Fruit fly (Drosophila melanogaster) whole organism, embryonic: ENCODE data around the gene Gcn5.
A peak's percentile ranks its signal among the peaks of the same experiment; 100 is the strongest.

Experiments used
- BEAF-32 ChIP-seq: fragments of 200-800 bp; sonication (Bioruptor generic); optimal IDR thresholded peaks from 3 replicates; lab custom pipeline; 2017; ENCODE audit warnings: missing biosample characterization, missing genetic modification characterization, mild to moderate bottlenecking, moderate library complexity, missing genetic modification reagents
- Blimp-1 ChIP-seq: fragments of 200-800 bp; sonication (Bioruptor generic); optimal IDR thresholded peaks from 3 replicates; lab custom pipeline; 2018; ENCODE audit warnings: missing biosample characterization, missing genetic modification characterization, mild to moderate bottlenecking, moderate library complexity, missing genetic modification reagents
- CG15011 ChIP-seq: fragments of 200-800 bp; sonication (Bioruptor generic); optimal IDR thresholded peaks from 3 replicates; lab custom pipeline; 2018; ENCODE audit warnings: missing biosample characterization, mild to moderate bottlenecking, missing genetic modification characterization
- CG1602 ChIP-seq: fragments of 200-800 bp; sonication (Bioruptor generic); optimal IDR thresholded peaks from 3 replicates; lab custom pipeline; 2016; ENCODE audit warnings: missing biosample characterization, missing genetic modification characterization
- CG17385 ChIP-seq: fragments of 200-800 bp; sonication (Bioruptor generic); optimal IDR thresholded peaks from 3 replicates; lab custom pipeline; 2018; ENCODE audit warnings: missing biosample characterization, mild to moderate bottlenecking, missing genetic modification characterization
- CG17612 ChIP-seq: fragments of 200-800 bp; sonication (Bioruptor generic); IDR thresholded peaks from 2 replicates; pipeline ENCODE4 v1.3.6; 2022; ENCODE audit warnings: missing biosample characterization, missing genetic modification characterization
- CG17829 ChIP-seq: fragments of 200-800 bp; optimal IDR thresholded peaks from 2 replicates; lab custom pipeline; 2019; ENCODE audit warnings: missing biosample characterization, mild to moderate bottlenecking, missing genetic modification characterization, moderate library complexity
- CG30403 ChIP-seq: fragments of 200-800 bp; sonication (Bioruptor generic); optimal IDR thresholded peaks from 3 replicates; lab custom pipeline; 2016; ENCODE audit warnings: missing biosample characterization, missing genetic modification characterization
- CG31441 ChIP-seq: fragments of 200-800 bp; sonication (Bioruptor generic); IDR thresholded peaks from 2 replicates; pipeline ENCODE4 v1.3.6; 2022; ENCODE audit warnings: missing biosample characterization, missing genetic modification characterization
- CG34224 ChIP-seq: fragments of 200-800 bp; sonication (Bioruptor generic); IDR thresholded peaks from 3 replicates; pipeline ENCODE4 v1.3.6; 2022; ENCODE audit warnings: missing biosample characterization, missing genetic modification characterization; ENCODE audit not compliant: partially characterized antibody
- CG34376 ChIP-seq: fragments of 200-800 bp; sonication (Bioruptor generic); optimal IDR thresholded peaks from 2 replicates; lab custom pipeline; 2018; ENCODE audit warnings: missing biosample characterization, mild to moderate bottlenecking, missing genetic modification characterization
- CG34422 ChIP-seq: fragments of 200-800 bp; sonication (Bioruptor generic); IDR thresholded peaks from 3 replicates; pipeline ENCODE4 v1.3.6; 2022; ENCODE audit warnings: missing biosample characterization, missing genetic modification characterization
- CG3726 ChIP-seq: fragments of 200-800 bp; sonication (Bioruptor generic); IDR thresholded peaks from 3 replicates; pipeline ENCODE4, ENCODE4 v1.3.6; 2022; ENCODE audit warnings: missing biosample characterization, missing genetic modification characterization
- CG3838 ChIP-seq: fragments of 200-800 bp; sonication (Bioruptor generic); optimal IDR thresholded peaks from 3 replicates; lab custom pipeline; 2016; ENCODE audit warnings: missing biosample characterization, missing genetic modification characterization
- CG4404 ChIP-seq: fragments of 200-800 bp; sonication (Bioruptor generic); IDR thresholded peaks from 2 replicates; pipeline ENCODE4 v1.3.6; 2022; ENCODE audit warnings: missing biosample characterization, missing genetic modification characterization
- CG6683 ChIP-seq: fragments of 200-800 bp; sonication (Bioruptor generic); optimal IDR thresholded peaks from 2 replicates; lab custom pipeline; 2017; ENCODE audit warnings: missing biosample characterization, mild to moderate bottlenecking, missing genetic modification characterization, missing genetic modification reagents
- CG7786 ChIP-seq: fragments of 200-800 bp; sonication (Bioruptor generic); optimal IDR thresholded peaks from 2 replicates; lab custom pipeline; 2016; ENCODE audit warnings: missing biosample characterization, missing genetic modification characterization
- D ChIP-seq, 2 experiments: fragments of 200-800 bp in 1 of 2; fragments of >200 bp in 1 of 2; sonication (Bioruptor generic) in 1 of 2; optimal IDR thresholded peaks; 2 replicates in 1 of 2; 3 replicates in 1 of 2; lab custom pipeline; 2017; ENCODE audit warnings: mild to moderate bottlenecking in 1 of 2, missing biosample characterization in 1 of 2, missing genetic modification characterization in 1 of 2, missing genetic modification reagents in 1 of 2
- ERR ChIP-seq: fragments of 200-800 bp; sonication (Bioruptor generic); optimal IDR thresholded peaks from 2 replicates; lab custom pipeline; 2016; ENCODE audit warnings: missing biosample characterization, missing genetic modification characterization
- Hr51 ChIP-seq, 2 experiments: fragments of 200-800 bp; sonication (Bioruptor generic); optimal IDR thresholded peaks; 2 replicates in 1 of 2; 3 replicates in 1 of 2; lab custom pipeline; 2016 to 2018; ENCODE audit warnings: missing biosample characterization in 2 of 2, missing genetic modification characterization in 2 of 2, mild to moderate bottlenecking in 1 of 2, moderate library complexity in 1 of 2
- Lim3 ChIP-seq: fragments of 200-800 bp; sonication (Bioruptor generic); IDR thresholded peaks from 2 replicates; pipeline ENCODE4 v1.3.6; 2022; ENCODE audit warnings: missing biosample characterization, missing genetic modification characterization
- NFAT ChIP-seq: fragments of 200-800 bp; sonication (Bioruptor generic); IDR thresholded peaks from 2 replicates; pipeline ENCODE4 v1.3.6; 2022; ENCODE audit warnings: missing biosample characterization, missing genetic modification characterization
- aop ChIP-seq: fragments of 200-800 bp; sonication (Bioruptor generic); IDR thresholded peaks from 2 replicates; pipeline ENCODE4 v1.3.6; 2022; ENCODE audit warnings: missing biosample characterization, missing genetic modification characterization
- ato ChIP-seq: fragments of 200-800 bp; sonication (Bioruptor generic); IDR thresholded peaks from 2 replicates; pipeline ENCODE4 v1.3.6; 2022; ENCODE audit warnings: missing biosample characterization, missing genetic modification characterization; ENCODE audit not compliant: partially characterized antibody
- bcd ChIP-seq: fragments of 200-800 bp; sonication (Bioruptor generic); optimal IDR thresholded peaks from 2 replicates; lab custom pipeline; 2017; ENCODE audit warnings: missing biosample characterization, mild to moderate bottlenecking, missing genetic modification characterization
- chinmo ChIP-seq: fragments of 200-800 bp; sonication (Bioruptor generic); IDR thresholded peaks from 4 replicates; pipeline ENCODE4 v1.3.6; 2022; ENCODE audit warnings: missing biosample characterization, missing genetic modification characterization; ENCODE audit not compliant: partially characterized antibody
- ci ChIP-seq: fragments of 200-800 bp; sonication (Bioruptor generic); IDR thresholded peaks from 3 replicates; pipeline ENCODE4 v1.3.6; 2022; ENCODE audit warnings: missing biosample characterization, missing genetic modification characterization
- corto ChIP-seq: fragments of 200-800 bp; sonication (Bioruptor generic); optimal IDR thresholded peaks from 2 replicates; lab custom pipeline; 2016; ENCODE audit warnings: missing biosample characterization, mild to moderate bottlenecking, missing genetic modification characterization, moderate library complexity
- dmrt99B ChIP-seq: fragments of 200-800 bp; sonication (Bioruptor generic); optimal IDR thresholded peaks from 2 replicates; lab custom pipeline; 2018; ENCODE audit warnings: missing biosample characterization, mild to moderate bottlenecking, missing genetic modification characterization, moderate library complexity
- emc ChIP-seq: fragments of 200-800 bp; sonication (Bioruptor generic); optimal IDR thresholded peaks from 2 replicates; lab custom pipeline; 2016; ENCODE audit warnings: missing biosample characterization, missing genetic modification characterization
- esg ChIP-seq: fragments of 200-800 bp; sonication (Bioruptor generic); conservative IDR thresholded peaks from 2 replicates; pipeline ENCODE4 v1.3.6; 2022; ENCODE audit warnings: missing biosample characterization, missing genetic modification characterization
- fru ChIP-seq: fragments of >200 bp; optimal IDR thresholded peaks from 2 replicates; lab custom pipeline; 2017
- gcm2 ChIP-seq: fragments of 200-800 bp; sonication (Bioruptor generic); optimal IDR thresholded peaks from 2 replicates; lab custom pipeline; 2016; ENCODE audit warnings: missing biosample characterization, missing genetic modification characterization
- grn ChIP-seq: fragments of 200-800 bp; sonication (Bioruptor generic); optimal IDR thresholded peaks from 3 replicates; lab custom pipeline; 2017; ENCODE audit warnings: missing biosample characterization, missing genetic modification characterization
- hbn ChIP-seq: fragments of 200-800 bp; sonication (Bioruptor generic); IDR thresholded peaks from 2 replicates; pipeline ENCODE4 v1.3.6; 2022; ENCODE audit warnings: missing biosample characterization, missing genetic modification characterization; ENCODE audit not compliant: partially characterized antibody
- hkb ChIP-seq, 2 experiments: fragments of 200-800 bp in 1 of 2; fragments of >200 bp in 1 of 2; sonication (Bioruptor generic) in 1 of 2; IDR thresholded peaks in 1 of 2; optimal IDR thresholded peaks in 1 of 2; 2 replicates each; pipeline versions ENCODE4 v1.3.6 to Lab custom; 2017 to 2022; ENCODE audit warnings: missing biosample characterization in 1 of 2, missing genetic modification characterization in 1 of 2
- lbe ChIP-seq: fragments of 200-800 bp; sonication (Bioruptor generic); optimal IDR thresholded peaks from 2 replicates; lab custom pipeline; 2016; ENCODE audit warnings: missing biosample characterization, mild to moderate bottlenecking, missing genetic modification characterization
- luna ChIP-seq: fragments of 200-800 bp; sonication (Bioruptor generic); optimal IDR thresholded peaks from 2 replicates; lab custom pipeline; 2016; ENCODE audit warnings: missing biosample characterization, missing genetic modification characterization
- mld ChIP-seq: fragments of 200-800 bp; sonication (Bioruptor generic); IDR thresholded peaks from 3 replicates; pipeline ENCODE4 v1.3.6; 2022; ENCODE audit warnings: missing biosample characterization, missing genetic modification characterization; ENCODE audit not compliant: partially characterized antibody
- nerfin-1 ChIP-seq: fragments of 200-800 bp; sonication (Bioruptor generic); optimal IDR thresholded peaks from 3 replicates; lab custom pipeline; 2019; ENCODE audit warnings: missing biosample characterization, mild to moderate bottlenecking, missing genetic modification characterization, moderate library complexity
- oc ChIP-seq: fragments of 200-800 bp; sonication (Bioruptor generic); optimal IDR thresholded peaks from 2 replicates; lab custom pipeline; 2018; ENCODE audit warnings: missing biosample characterization, mild to moderate bottlenecking, missing genetic modification characterization, moderate library complexity
- repo ChIP-seq: fragments of 200-800 bp; sonication (Bioruptor generic); optimal IDR thresholded peaks from 2 replicates; lab custom pipeline; 2016; ENCODE audit warnings: missing biosample characterization, missing genetic modification characterization
- sd ChIP-seq: fragments of 200-800 bp; sonication (Bioruptor generic); optimal IDR thresholded peaks from 3 replicates; lab custom pipeline; 2018; ENCODE audit warnings: missing biosample characterization, mild to moderate bottlenecking, missing genetic modification characterization, moderate library complexity
- sim ChIP-seq: fragments of 200-800 bp; sonication (Bioruptor generic); IDR thresholded peaks from 2 replicates; pipeline ENCODE4 v1.3.6; 2022; ENCODE audit warnings: missing biosample characterization, missing genetic modification characterization
- slbo ChIP-seq: fragments of 200-800 bp; sonication (Bioruptor generic); IDR thresholded peaks from 2 replicates; pipeline ENCODE4 v1.3.6; 2022; ENCODE audit warnings: missing biosample characterization, missing genetic modification characterization
- so ChIP-seq: fragments of 200-800 bp; sonication (Bioruptor generic); IDR thresholded peaks from 3 replicates; pipeline ENCODE4 v1.3.6; 2022; ENCODE audit warnings: missing biosample characterization, missing genetic modification characterization
- zen2 ChIP-seq: fragments of 200-800 bp; sonication (Bioruptor generic); IDR thresholded peaks from 3 replicates; pipeline ENCODE4 v1.3.6; 2022; ENCODE audit warnings: missing biosample characterization, missing genetic modification characterization; ENCODE audit not compliant: partially characterized antibody

The Gcn5 gene

DNA sequence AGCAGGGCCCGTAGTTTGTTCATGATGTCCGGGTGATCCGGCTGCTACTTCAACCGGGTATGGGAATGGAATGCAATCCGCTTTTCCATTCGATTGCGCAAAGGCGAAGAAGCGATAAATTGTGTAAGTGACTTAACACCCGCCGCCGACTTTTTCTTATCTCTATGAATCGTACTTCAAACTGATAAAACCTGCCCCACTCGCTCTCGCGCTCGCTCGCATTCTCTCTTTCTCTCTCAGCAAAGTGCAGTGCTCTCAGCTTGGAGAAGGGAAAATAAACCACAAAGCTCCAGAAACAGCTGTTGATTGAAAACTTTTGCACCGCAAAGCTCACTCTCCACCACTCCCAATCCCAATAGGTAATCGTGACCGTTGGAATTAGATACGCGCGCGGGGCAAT lies 33.9 kb downstream of the Gcn5 start (continued):
- TF ChIP-seq CG17385 (GFP tag; lab: Kevin White, UChicago) = peak; percentile 2
- TF ChIP-seq CG3726 (GFP tag; lab: Robert Waterston, UW) = no peak
- no peak for TF ChIP-seq CG17829
- peak; percentile 69 for TF ChIP-seq lbe (GFP tag; lab: Kevin White, UChicago)
- no peak for TF ChIP-seq fru (lab: Kevin White, UChicago)
- no peak for TF ChIP-seq mld (GFP tag; lab: Robert Waterston, UW)
- no peak for TF ChIP-seq repo (GFP tag; lab: Kevin White, UChicago)
- 0 out of 2 replicates have a peak, but pooled peaks have one; percentile 23 for TF ChIP-seq sim (GFP tag; lab: Robert Waterston, UW)
- TF ChIP-seq hbn (GFP tag; lab: Robert Waterston, UW) = peak; percentile 28; the same call in 1 of the 2 replicates
- no peak for TF ChIP-seq CG17612 (GFP tag; lab: Robert Waterston, UW)
- no peak for TF ChIP-seq D (optimal IDR thresholded peaks at IDR 0.05; lab: Kevin White, UChicago)
- TF ChIP-seq D (GFP tag; optimal IDR thresholded peaks at IDR 0.05; lab: Kevin White, UChicago) = no peak
- peak; percentile 77 for TF ChIP-seq sd (tag; lab: Kevin White, UChicago)
- TF ChIP-seq CG7786 (GFP tag; lab: Kevin White, UChicago) = no peak
- no peak for TF ChIP-seq emc
- no peak for TF ChIP-seq slbo
- TF ChIP-seq CG3838 (GFP tag; lab: Kevin White, UChicago) = no peak
- no peak for TF ChIP-seq gcm2 (GFP tag; lab: Kevin White, UChicago)
- TF ChIP-seq CG30403 (GFP tag; lab: Kevin White, UChicago) = no peak
- no peak for TF ChIP-seq NFAT (GFP tag; lab: Robert Waterston, UW)
- no peak for TF ChIP-seq Lim3 (GFP tag; lab: Robert Waterston, UW)
- no peak for TF ChIP-seq dmrt99B (tag; lab: Kevin White, UChicago)
- TF ChIP-seq CG15011 (GFP tag; lab: Kevin White, UChicago) = no peak
- no peak for TF ChIP-seq CG4404 (GFP tag; lab: Robert Waterston, UW)
- TF ChIP-seq chinmo (GFP tag; lab: Robert Waterston, UW) = peak; percentile 79; the same call in 3 of the 4 replicates
- TF ChIP-seq nerfin-1 (tag; lab: Kevin White, UChicago) = no peak
- TF ChIP-seq CG34224 = peak; percentile 42; the same call in 1 of the 3 replicates
- TF ChIP-seq CG31441 = no peak
- TF ChIP-seq Blimp-1 (GFP tag; lab: Kevin White, UChicago) = no peak
- TF ChIP-seq bcd (GFP tag; lab: Kevin White, UChicago) = no peak
- peak; percentile 61; the same call in 2 of the 3 replicates for TF ChIP-seq zen2 (GFP tag; lab: Robert Waterston, UW)
- TF ChIP-seq BEAF-32 = no peak
- no peak for TF ChIP-seq CG6683 (GFP tag; lab: Kevin White, UChicago)
- no peak for TF ChIP-seq esg (GFP tag; lab: Robert Waterston, UW)
- no peak for TF ChIP-seq aop (GFP tag; lab: Robert Waterston, UW)
- no peak for TF ChIP-seq ERR (GFP tag; lab: Kevin White, UChicago)
- TF ChIP-seq hkb (optimal IDR thresholded peaks at IDR 0.05; lab: Kevin White, UChicago) = no peak
- TF ChIP-seq hkb (GFP tag; IDR thresholded peaks at IDR 0.05; lab: Robert Waterston, UW) = peak; percentile 40; the same call in 1 of the 2 replicates
- peak; percentile 12 for TF ChIP-seq corto
- 0 out of 3 replicates have a peak, but pooled peaks have one; percentile 24 for TF ChIP-seq so
- 0 out of 2 replicates have a peak, but pooled peaks have one; percentile 15 for TF ChIP-seq ato (GFP tag; lab: Robert Waterston, UW)
- 0 out of 3 replicates have a peak, but pooled peaks have one; percentile 37 for TF ChIP-seq ci (GFP tag; lab: Robert Waterston, UW)
- no peak for TF ChIP-seq Hr51 (GFP tag; optimal IDR thresholded peaks at IDR 0.05; lab: Kevin White, UChicago)
- TF ChIP-seq CG1602 (GFP tag; lab: Kevin White, UChicago) = no peak
- TF ChIP-seq grn (GFP tag; lab: Kevin White, UChicago) = peak; percentile 78
- no peak for TF ChIP-seq CG34422 (GFP tag; lab: Robert Waterston, UW)
- TF ChIP-seq oc = no peak
- no peak for TF ChIP-seq luna (GFP tag; lab: Kevin White, UChicago)
- peak; percentile 25 for TF ChIP-seq CG34376 (GFP tag; lab: Kevin White, UChicago)
